Worm (Caenorhabditis elegans): ENCODE results near the gene nep-8.

- TF ChIP-seq lir-1 (GFP tag; conservative IDR thresholded peaks at IDR 0.05) (no peak), madf-8 (GFP tag; conservative IDR thresholded peaks at IDR 0.05) (no peak), Y79H2A.3 (GFP tag; conservative IDR thresholded peaks at IDR 0.05) (no peak)
Measured at ce11 chrII:3385736-3386135, 17.9 kb upstream of the nep-8 start, which contains the start of gene T06D4.2.
